Worm (Caenorhabditis elegans) whole organism, L4 larva: ENCODE measurements around the gene T21D12.12.

Source experiments
- R02D3.7 ChIP-seq: fragments of 150-350 bp; sonication (generic microtip); optimal IDR thresholded peaks from 3 replicates; lab custom pipeline; 2014; ENCODE audit warnings: missing biosample characterization, missing genetic modification characterization
- Y105C5A.15 ChIP-seq: fragments of 200-800 bp; sonication (Bioruptor generic); IDR thresholded peaks from 2 replicates; pipeline ENCODE4 v1.3.6; 2022; ENCODE audit warnings: missing genetic modification characterization, missing compliant biosample characterization
- Y48G9A.11 ChIP-seq: fragments of 200-800 bp; sonication (Bioruptor generic); IDR thresholded peaks from 2 replicates; pipeline ENCODE4 v1.3.6; 2022; ENCODE audit warnings: missing genetic modification reagents, missing genetic modification characterization, missing compliant biosample characterization
- Y5F2A.4 ChIP-seq: fragments of 200-800 bp; sonication (Bioruptor generic); optimal IDR thresholded peaks from 2 replicates; lab custom pipeline; 2018; ENCODE audit warnings: mild to moderate bottlenecking, missing genetic modification characterization, missing compliant biosample characterization
- Y75B8A.6 ChIP-seq: fragments of 200-800 bp; sonication (Bioruptor generic); IDR thresholded peaks from 2 replicates; pipeline ENCODE4 v1.3.6; 2022; ENCODE audit warnings: missing genetic modification reagents, missing genetic modification characterization, missing compliant biosample characterization
- ZK546.5 ChIP-seq, 2 experiments: sonication (generic microtip); optimal IDR thresholded peaks; 2 replicates each; lab custom pipeline; 2017; ENCODE audit warnings: missing biosample characterization in 2 of 2, missing genetic modification characterization in 2 of 2
- aha-1 ChIP-seq: fragments of 150-350 bp; peaks from one replicate; lab custom pipeline; 2014; ENCODE audit warnings: missing biosample characterization, missing genetic modification characterization
- ama-1 ChIP-seq: fragments of 150-350 bp; optimal IDR thresholded peaks from 2 replicates; lab custom pipeline; 2014; ENCODE audit warnings: inconsistent platforms, mixed read lengths
- ceh-20 ChIP-seq: fragments of 200-800 bp; sonication (Bioruptor generic); IDR thresholded peaks from 2 replicates; pipeline ENCODE4 v1.3.6; 2022; ENCODE audit warnings: missing genetic modification reagents, missing genetic modification characterization, missing compliant biosample characterization
- ceh-32 ChIP-seq: sonication (generic microtip); optimal IDR thresholded peaks from 2 replicates; lab custom pipeline; 2016; ENCODE audit warnings: mild to moderate bottlenecking, missing genetic modification characterization, missing compliant biosample characterization; ENCODE audit not compliant: poor library complexity
- ceh-62 ChIP-seq: sonication (generic microtip); optimal IDR thresholded peaks from 2 replicates; lab custom pipeline; 2017; ENCODE audit warnings: missing biosample characterization, missing genetic modification characterization
- ces-1 ChIP-seq: fragments of 150-350 bp; sonication (generic microtip); optimal IDR thresholded peaks from 4 replicates; lab custom pipeline; 2014; ENCODE audit warnings: missing biosample characterization, missing genetic modification reagents, missing genetic modification characterization
- cey-2 ChIP-seq: sonication (generic microtip); optimal IDR thresholded peaks from 3 replicates; lab custom pipeline; 2017; ENCODE audit warnings: missing genetic modification characterization, mild to moderate bottlenecking, missing compliant biosample characterization, antibody characterized with exemption, borderline replicate concordance; ENCODE audit not compliant: insufficient read depth
- ctbp-1 ChIP-seq: fragments of 200-800 bp; sonication (Bioruptor generic); IDR thresholded peaks from 2 replicates; pipeline ENCODE4 v1.3.6; 2022; ENCODE audit warnings: missing genetic modification reagents, missing genetic modification characterization, missing compliant biosample characterization
- daf-16 ChIP-seq, 3 experiments: sonication (generic microtip); optimal IDR thresholded peaks; 2 replicates each; lab custom pipeline; 2016 to 2017; ENCODE audit warnings: missing genetic modification characterization in 3 of 3, missing genetic modification reagents in 3 of 3, mild to moderate bottlenecking in 2 of 3, missing compliant biosample characterization in 2 of 3, missing biosample characterization in 1 of 3, moderate library complexity in 1 of 3
- daf-8 ChIP-seq: fragments of 200-800 bp; sonication (Bioruptor generic); IDR thresholded peaks from 2 replicates; pipeline ENCODE4 v1.3.6; 2022; ENCODE audit warnings: missing genetic modification characterization, missing compliant biosample characterization
- dmd-6 ChIP-seq: fragments of 200-800 bp; sonication (Bioruptor generic); IDR thresholded peaks from 2 replicates; pipeline ENCODE4 v1.3.6; 2022; ENCODE audit warnings: missing genetic modification reagents, missing genetic modification characterization, missing compliant biosample characterization
- dmd-8 ChIP-seq: fragments of 200-800 bp; sonication (Bioruptor generic); IDR thresholded peaks from 2 replicates; pipeline ENCODE4 v1.3.6; 2022; ENCODE audit warnings: missing genetic modification characterization, missing compliant biosample characterization
- dpl-1 ChIP-seq: fragments of 150-350 bp; optimal IDR thresholded peaks from 2 replicates; lab custom pipeline; 2014; ENCODE audit warnings: missing biosample characterization, missing genetic modification reagents, missing genetic modification characterization
- duxl-1 ChIP-seq: sonication (generic microtip); optimal IDR thresholded peaks from 2 replicates; lab custom pipeline; 2016; ENCODE audit warnings: mild to moderate bottlenecking, missing genetic modification characterization, moderate library complexity, missing compliant biosample characterization; ENCODE audit not compliant: poor library complexity
- dve-1 ChIP-seq: sonication (generic microtip); optimal IDR thresholded peaks from 2 replicates; lab custom pipeline; 2017; ENCODE audit warnings: antibody characterized with exemption, mild to moderate bottlenecking, missing genetic modification characterization, missing compliant biosample characterization; ENCODE audit not compliant: insufficient read depth
- egl-27 ChIP-seq: sonication (generic microtip); optimal IDR thresholded peaks from 3 replicates; lab custom pipeline; 2017; ENCODE audit warnings: missing biosample characterization, missing genetic modification reagents, missing genetic modification characterization
- fkh-10 ChIP-seq: fragments of 150-350 bp; optimal IDR thresholded peaks from 2 replicates; lab custom pipeline; 2014; ENCODE audit warnings: missing biosample characterization, missing genetic modification reagents, missing genetic modification characterization
- fos-1 ChIP-seq: fragments of 150-350 bp; optimal IDR thresholded peaks from 2 replicates; lab custom pipeline; 2014; ENCODE audit warnings: missing biosample characterization, missing genetic modification characterization
- hif-1 ChIP-seq, 2 experiments: sonication (generic microtip); optimal IDR thresholded peaks; 2 replicates each; lab custom pipeline; 2016 to 2017; ENCODE audit warnings: missing compliant biosample characterization in 2 of 2, missing genetic modification characterization in 2 of 2, missing genetic modification reagents in 2 of 2, missing genotype in 2 of 2, mild to moderate bottlenecking in 1 of 2
- hmg-1.1 ChIP-seq: fragments of 200-800 bp; sonication (Bioruptor generic); IDR thresholded peaks from 2 replicates; pipeline ENCODE4 v1.3.6; 2022; ENCODE audit warnings: missing genetic modification reagents, missing genetic modification characterization, missing compliant biosample characterization
- lim-7 ChIP-seq: fragments of 200-800 bp; sonication (Bioruptor generic); IDR thresholded peaks from 2 replicates; pipeline ENCODE4 v1.3.6; 2022; ENCODE audit warnings: missing genetic modification characterization, missing compliant biosample characterization
- lin-13 ChIP-seq: fragments of 150-350 bp; optimal IDR thresholded peaks from 2 replicates; lab custom pipeline; 2014; ENCODE audit warnings: missing biosample characterization, missing genetic modification reagents, missing genetic modification characterization
- lin-38 ChIP-seq: fragments of 200-800 bp; sonication (Bioruptor generic); IDR thresholded peaks from 2 replicates; pipeline ENCODE4 v1.3.6; 2022; ENCODE audit warnings: missing genetic modification reagents, missing genetic modification characterization, missing compliant biosample characterization
- lin-39 ChIP-seq: fragments of 150-350 bp; optimal IDR thresholded peaks from 2 replicates; lab custom pipeline; 2014; ENCODE audit warnings: missing biosample characterization, missing genetic modification reagents, missing genetic modification characterization
- lsy-2 ChIP-seq, 2 experiments: fragments of 150-350 bp in 1 of 2; sonication (generic microtip) in 1 of 2; optimal IDR thresholded peaks; 2 replicates each; lab custom pipeline; 2014 to 2017; ENCODE audit warnings: missing biosample characterization in 2 of 2, missing genetic modification characterization in 2 of 2
- madf-5 ChIP-seq, 2 experiments: fragments of 200-800 bp; sonication (Bioruptor generic); IDR thresholded peaks; 2 replicates each; pipeline ENCODE4 v1.3.6; 2022; ENCODE audit warnings: missing compliant biosample characterization in 2 of 2, missing genetic modification characterization in 2 of 2
- madf-9 ChIP-seq: fragments of 200-800 bp; sonication (Bioruptor generic); conservative IDR thresholded peaks from 2 replicates; pipeline ENCODE4 v1.3.6; 2022; ENCODE audit warnings: missing genetic modification reagents, missing genetic modification characterization, missing compliant biosample characterization
- mdl-1 ChIP-seq, 2 experiments: fragments of 150-350 bp in 1 of 2; sonication (generic microtip) in 1 of 2; optimal IDR thresholded peaks; 2 replicates each; lab custom pipeline; 2014 to 2017; ENCODE audit warnings: missing biosample characterization in 2 of 2, missing genetic modification characterization in 2 of 2
- mdt-29 ChIP-seq: fragments of 200-800 bp; sonication (Bioruptor generic); IDR thresholded peaks from 2 replicates; pipeline ENCODE4 v1.3.6; 2022; ENCODE audit warnings: missing genetic modification reagents, missing genetic modification characterization, missing compliant biosample characterization
- mep-1 ChIP-seq: fragments of 150-350 bp; sonication (generic microtip); optimal IDR thresholded peaks from 3 replicates; lab custom pipeline; 2014; ENCODE audit warnings: missing biosample characterization, missing genetic modification characterization
- mes-2 ChIP-seq: sonication (generic microtip); optimal IDR thresholded peaks from 2 replicates; lab custom pipeline; 2016; ENCODE audit warnings: missing genotype, mild to moderate bottlenecking, missing genetic modification characterization, missing compliant biosample characterization; ENCODE audit not compliant: poor library complexity, severe bottlenecking
- mxl-3 ChIP-seq: fragments of 200-800 bp; sonication (Bioruptor generic); optimal IDR thresholded peaks from 2 replicates; lab custom pipeline; 2018; ENCODE audit warnings: mild to moderate bottlenecking, missing genetic modification characterization, missing compliant biosample characterization
- nhr-237 ChIP-seq: sonication (generic microtip); optimal IDR thresholded peaks from 2 replicates; lab custom pipeline; 2017; ENCODE audit warnings: missing biosample characterization, missing genetic modification characterization
- nhr-41 ChIP-seq: fragments of 200-800 bp; sonication (Bioruptor generic); IDR thresholded peaks from 2 replicates; pipeline ENCODE4 v1.3.6; 2022; ENCODE audit warnings: missing genetic modification reagents, missing genetic modification characterization, missing compliant biosample characterization
- nhr-42 ChIP-seq: fragments of 200-800 bp; sonication (Bioruptor generic); IDR thresholded peaks from 2 replicates; pipeline ENCODE4 v1.3.6; 2022; ENCODE audit warnings: missing genetic modification characterization, missing compliant biosample characterization
- pha-4 ChIP-seq, 2 experiments: fragments of 150-350 bp in 1 of 2; fragments of 200-800 bp in 1 of 2; sonication (Bioruptor generic) in 1 of 2; IDR thresholded peaks in 1 of 2; optimal IDR thresholded peaks in 1 of 2; 2 replicates each; pipeline versions ENCODE4 v1.3.6 to Lab custom; 2014 to 2022; ENCODE audit warnings: missing genetic modification characterization in 2 of 2, missing genetic modification reagents in 2 of 2, missing biosample characterization in 1 of 2, missing compliant biosample characterization in 1 of 2
- saeg-2 ChIP-seq: fragments of 200-800 bp; sonication (Bioruptor generic); IDR thresholded peaks from 2 replicates; pipeline ENCODE4 v1.3.6; 2022; ENCODE audit warnings: missing genetic modification reagents, missing genetic modification characterization, missing compliant biosample characterization
- snpc-4 ChIP-seq: fragments of 150-350 bp; optimal IDR thresholded peaks from 2 replicates; lab custom pipeline; 2014; ENCODE audit warnings: missing biosample characterization, missing genetic modification characterization
- spr-1 ChIP-seq: sonication (generic microtip); optimal IDR thresholded peaks from 2 replicates; lab custom pipeline; 2016; ENCODE audit warnings: mild to moderate bottlenecking, missing genetic modification characterization, missing compliant biosample characterization
- tag-97 ChIP-seq: fragments of 200-800 bp; sonication (Bioruptor generic); IDR thresholded peaks from 2 replicates; pipeline ENCODE4 v1.3.6; 2022; ENCODE audit warnings: missing genetic modification characterization, missing compliant biosample characterization
- tra-1 ChIP-seq: fragments of 200-800 bp; sonication (Bioruptor generic); IDR thresholded peaks from 2 replicates; pipeline ENCODE4 v1.3.6; 2022; ENCODE audit warnings: missing genetic modification reagents, missing genetic modification characterization, missing compliant biosample characterization
- unc-39 ChIP-seq: sonication (generic microtip); optimal IDR thresholded peaks from 2 replicates; lab custom pipeline; 2017; ENCODE audit warnings: missing biosample characterization, missing genetic modification characterization
- zfp-3 ChIP-seq: fragments of 200-800 bp; sonication (Bioruptor generic); conservative IDR thresholded peaks from 2 replicates; pipeline ENCODE4 v1.3.6; 2022; ENCODE audit warnings: missing genetic modification reagents, missing genetic modification characterization, missing compliant biosample characterization
- ztf-11 ChIP-seq: fragments of 150-350 bp; optimal IDR thresholded peaks from 2 replicates; lab custom pipeline; 2014; ENCODE audit warnings: missing biosample characterization, missing genetic modification characterization
- ztf-7 ChIP-seq: fragments of 150-350 bp; optimal IDR thresholded peaks from 2 replicates; lab custom pipeline; 2014; ENCODE audit warnings: missing biosample characterization, missing genetic modification characterization

The T21D12.12 gene

ce11 chrIV:257095-257494 lies 9.2 kb upstream of the T21D12.12 start, which contains the start of gene R02D3.8:
Gene R02D3.8, minus strand, starts transcription at chrIV:257203.
- TF ChIP-seq ceh-20 (GFP tag; lab: Robert Waterston, UW): no peak
- TF ChIP-seq aha-1 (tag; lab: Kevin White, UChicago): no peak
- TF ChIP-seq ztf-7: peak; percentile 3
- no peak for TF ChIP-seq egl-27
- no peak for TF ChIP-seq madf-5 (GFP tag; IDR thresholded peaks at IDR 0.05; lab: Robert Waterston, UW)
- TF ChIP-seq lin-38 (GFP tag; lab: Robert Waterston, UW): peak; percentile 38
- TF ChIP-seq daf-8 (GFP tag; lab: Robert Waterston, UW): no peak
- no peak for TF ChIP-seq lim-7 (GFP tag; lab: Robert Waterston, UW)
- TF ChIP-seq R02D3.7 (tag; lab: Kevin White, UChicago): peak; percentile 98
- TF ChIP-seq mdt-29 (GFP tag; lab: Robert Waterston, UW): no peak
- TF ChIP-seq mxl-3 (GFP tag; lab: Kevin White, UChicago): no peak
- TF ChIP-seq fkh-10 (GFP tag; lab: Kevin White, UChicago): no peak
- no peak for TF ChIP-seq madf-9
- TF ChIP-seq mep-1 (tag; lab: Kevin White, UChicago): no peak
- no peak for TF ChIP-seq ZK546.5 (tag; optimal IDR thresholded peaks at IDR 0.05; lab: Kevin White, UChicago)
- TF ChIP-seq ces-1 (GFP tag; lab: Kevin White, UChicago): no peak
- no peak for TF ChIP-seq mdl-1 (tag; optimal IDR thresholded peaks at IDR 0.05; lab: Kevin White, UChicago)
- TF ChIP-seq Y48G9A.11 (GFP tag; lab: Robert Waterston, UW): no peak
- TF ChIP-seq snpc-4 (tag; lab: Kevin White, UChicago): no peak
- no peak for TF ChIP-seq Y5F2A.4 (GFP tag; lab: Kevin White, UChicago)
- no peak for TF ChIP-seq spr-1 (tag; lab: Kevin White, UChicago)
- TF ChIP-seq fos-1 (tag; lab: Kevin White, UChicago): no peak
- no peak for TF ChIP-seq unc-39 (tag; lab: Kevin White, UChicago)
- no peak for TF ChIP-seq daf-16 (GFP tag; optimal IDR thresholded peaks at IDR 0.05; lab: Kevin White, UChicago)
- TF ChIP-seq daf-16 (tag; optimal IDR thresholded peaks at IDR 0.05; lab: Kevin White, UChicago): peak; percentile 29
- TF ChIP-seq hif-1 (tag; optimal IDR thresholded peaks at IDR 0.05; lab: Kevin White, UChicago): peak in 1 of 2 experiments; percentile 73
- no peak for TF ChIP-seq nhr-237 (tag; lab: Kevin White, UChicago)
- no peak for TF ChIP-seq nhr-41 (GFP tag; lab: Robert Waterston, UW)
- TF ChIP-seq ama-1 (lab: Kevin White, UChicago): no peak
- TF ChIP-seq lin-13: no peak
- no peak for TF ChIP-seq Y105C5A.15 (GFP tag; lab: Robert Waterston, UW)
- no peak for TF ChIP-seq zfp-3 (GFP tag; lab: Robert Waterston, UW)
- TF ChIP-seq dpl-1 (GFP tag; lab: Kevin White, UChicago): peak; percentile 56
- TF ChIP-seq lsy-2 (tag; optimal IDR thresholded peaks at IDR 0.05; lab: Kevin White, UChicago): peak in 1 of 2 experiments; percentile 63
- no peak for TF ChIP-seq tra-1 (GFP tag; lab: Robert Waterston, UW)
- TF ChIP-seq ceh-32 (tag; lab: Kevin White, UChicago): no peak
- TF ChIP-seq ztf-11 (tag; lab: Kevin White, UChicago): no peak
- TF ChIP-seq ceh-62 (tag; lab: Kevin White, UChicago): no peak
- no peak for TF ChIP-seq lin-39 (tag; lab: Kevin White, UChicago)
- TF ChIP-seq tag-97 (GFP tag; lab: Robert Waterston, UW): no peak
- no peak for TF ChIP-seq ctbp-1 (GFP tag; lab: Robert Waterston, UW)
- peak; percentile 27 for TF ChIP-seq duxl-1 (tag; lab: Kevin White, UChicago)
- no peak for TF ChIP-seq nhr-42 (GFP tag; lab: Robert Waterston, UW)
- TF ChIP-seq saeg-2 (GFP tag; lab: Robert Waterston, UW): no peak
- TF ChIP-seq Y75B8A.6: no peak
- TF ChIP-seq dmd-8 (GFP tag; lab: Robert Waterston, UW): no peak
- no peak for TF ChIP-seq dmd-6 (GFP tag; lab: Robert Waterston, UW)
- TF ChIP-seq pha-4 (GFP tag; IDR thresholded peaks at IDR 0.05; lab: Robert Waterston, UW): no peak
- TF ChIP-seq pha-4 (tag; optimal IDR thresholded peaks at IDR 0.05; lab: Kevin White, UChicago): no peak
- TF ChIP-seq mes-2 (tag; lab: Kevin White, UChicago): peak; percentile 94
- no peak for TF ChIP-seq hmg-1.1 (GFP tag; lab: Robert Waterston, UW)
- TF ChIP-seq cey-2: no peak
- TF ChIP-seq dve-1 (tag; lab: Kevin White, UChicago): peak; percentile 59
